Fruit fly (Drosophila melanogaster): ENCODE measurements around the gene Gr22f.

Gr22f gene

DNA sequence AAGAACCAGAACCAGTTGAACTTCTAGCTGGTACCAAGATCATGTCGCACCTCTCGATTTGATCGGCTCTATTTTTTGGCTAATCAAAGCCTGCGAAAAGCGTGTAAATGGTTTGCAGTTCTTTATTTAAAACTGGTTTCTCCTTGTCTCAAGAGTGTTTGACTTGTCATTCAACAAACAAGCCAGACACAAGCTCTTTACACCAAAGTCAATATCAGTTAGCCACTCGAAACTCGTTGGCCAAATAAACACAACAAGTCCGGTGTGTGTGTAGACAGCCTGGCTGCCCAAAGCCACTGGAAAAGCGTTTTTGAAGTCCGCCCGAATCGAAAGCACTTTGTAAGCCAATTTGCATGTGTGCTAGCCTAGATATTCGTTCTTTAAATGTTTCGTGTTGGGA lies 16.2 kb downstream of the Gr22f start (continued):
- peak; percentile 19 for TF ChIP-seq CG13296 (GFP tag; optimal IDR thresholded peaks at IDR 0.05)
- 0 out of 2 replicates have a peak, but pooled peaks have one; percentile 35 for TF ChIP-seq CG32767 (GFP tag; IDR thresholded peaks at IDR 0.05)
- TF ChIP-seq CG12071 (GFP tag; optimal IDR thresholded peaks at IDR 0.05), result no peak
- TF ChIP-seq CG9797 (GFP tag; optimal IDR thresholded peaks at IDR 0.05), result no peak
- TF ChIP-seq az2 (GFP tag; optimal IDR thresholded peaks at IDR 0.05), result no peak
- TF ChIP-seq CG15514 (GFP tag; optimal IDR thresholded peaks at IDR 0.05), result no peak
- TF ChIP-seq Sox102F (GFP tag; optimal IDR thresholded peaks at IDR 0.05), result no peak
- no peak for TF ChIP-seq Sry-δ (GFP tag; optimal IDR thresholded peaks at IDR 0.05)
- TF ChIP-seq sima (GFP tag; optimal IDR thresholded peaks at IDR 0.05), result no peak
- no peak for TF ChIP-seq Taf1 (GFP tag; IDR thresholded peaks at IDR 0.05)
- no peak for TF ChIP-seq abd-A (tag; optimal IDR thresholded peaks at IDR 0.05)
- TF ChIP-seq Hmr (GFP tag; optimal IDR thresholded peaks at IDR 0.05), result peak; percentile 8
- TF ChIP-seq CG4617 (GFP tag; optimal IDR thresholded peaks at IDR 0.05; ENCODE audit: borderline replicate concordance), result no peak
- no peak for TF ChIP-seq exex (tag; optimal IDR thresholded peaks at IDR 0.05)
- TF ChIP-seq lab (GFP tag; optimal IDR thresholded peaks at IDR 0.05), result peak; percentile 62
- TF ChIP-seq inv (GFP tag; IDR thresholded peaks at IDR 0.05; ENCODE audit: partially characterized antibody), result no peak
- TF ChIP-seq sim (GFP tag; IDR thresholded peaks at IDR 0.05), result no peak
- peak; percentile 30 for TF ChIP-seq CG15269 (tag; optimal IDR thresholded peaks at IDR 0.05)
- TF ChIP-seq CG4282 (GFP tag; optimal IDR thresholded peaks at IDR 0.05), result no peak

- no peak for TF ChIP-seq Atf-2 (GFP tag; optimal IDR thresholded peaks at IDR 0.05)
- peak; percentile 41 for TF ChIP-seq fd96Cb (tag; optimal IDR thresholded peaks at IDR 0.05)
- TF ChIP-seq ase (GFP tag; IDR thresholded peaks at IDR 0.05), result no peak
- peak; percentile 13 for TF ChIP-seq az2 (GFP tag; optimal IDR thresholded peaks at IDR 0.05)
- no peak for TF ChIP-seq fd64A (GFP tag; optimal IDR thresholded peaks at IDR 0.05)
- TF ChIP-seq CG2202 (tag; optimal IDR thresholded peaks at IDR 0.05), result peak; percentile 33
- no peak for TF ChIP-seq p53 (GFP tag; optimal IDR thresholded peaks at IDR 0.05)
- TF ChIP-seq nau (GFP tag; optimal IDR thresholded peaks at IDR 0.05), result peak; percentile 43
- no peak for TF ChIP-seq B-H1 (GFP tag; IDR thresholded peaks at IDR 0.05)
- TF ChIP-seq eve (GFP tag; optimal IDR thresholded peaks at IDR 0.05), result no peak
- peak; percentile 33 for TF ChIP-seq CG12391 (tag; optimal IDR thresholded peaks at IDR 0.05)
- TF ChIP-seq CG4424 (GFP tag; optimal IDR thresholded peaks at IDR 0.05), result peak; percentile 18
- TF ChIP-seq CG15601 (tag; optimal IDR thresholded peaks at IDR 0.05), result peak; percentile 75
- TF ChIP-seq Dll (GFP tag; IDR thresholded peaks at IDR 0.05; ENCODE audit: partially characterized antibody), result no peak
- peak in 1 of 3 experiments; percentile 55 for TF ChIP-seq Stat92E (GFP tag; optimal IDR thresholded peaks at IDR 0.05)
- TF ChIP-seq CG4730 (GFP tag; IDR thresholded peaks at IDR 0.05), result no peak
- TF ChIP-seq Drgx (GFP tag; IDR thresholded peaks at IDR 0.05), result peak; percentile 41; the same call in 1 of the 2 replicates
- TF ChIP-seq cwo (GFP tag; optimal IDR thresholded peaks at IDR 0.05), result no peak
- TF ChIP-seq chif (GFP tag; optimal IDR thresholded peaks at IDR 0.05), result no peak
- TF ChIP-seq dm (GFP tag; optimal IDR thresholded peaks at IDR 0.05), result no peak
- TF ChIP-seq sd (tag; optimal IDR thresholded peaks at IDR 0.05), result peak; percentile 59
- TF ChIP-seq CG14710 (tag; optimal IDR thresholded peaks at IDR 0.05), result peak; percentile 51
- peak; percentile 56 for TF ChIP-seq CG1603 (tag; optimal IDR thresholded peaks at IDR 0.05)
- no peak for TF ChIP-seq wor (GFP tag; IDR thresholded peaks at IDR 0.05)
- TF ChIP-seq gt (GFP tag; IDR thresholded peaks at IDR 0.05), result no peak
- no peak for TF ChIP-seq CG7987 (GFP tag; optimal IDR thresholded peaks at IDR 0.05)
- no peak for TF ChIP-seq trh (GFP tag; optimal IDR thresholded peaks at IDR 0.05)
- peak; percentile 43 for TF ChIP-seq gsb-n (tag; optimal IDR thresholded peaks at IDR 0.05)
- peak; percentile 17 for TF ChIP-seq twi (tag; optimal IDR thresholded peaks at IDR 0.05)
- TF ChIP-seq D (optimal IDR thresholded peaks at IDR 0.05), result no peak
- TF ChIP-seq D (GFP tag; optimal IDR thresholded peaks at IDR 0.05), result peak; percentile 25
- TF ChIP-seq D19A (tag; optimal IDR thresholded peaks at IDR 0.05), result peak; percentile 27
These were observed 18.2 kb downstream of the Gr22f start for dm6 chr2L:1738054-1738453.
